Worm (Caenorhabditis elegans) whole organism, L4 larva: ENCODE results near the gene mltn-6.

Experiments
- D1046.2 ChIP-seq: fragments of 200-800 bp; sonication (Bioruptor generic); IDR thresholded peaks from 2 replicates; pipeline ENCODE4 v1.3.6; 2022; ENCODE audit warnings: missing genetic modification characterization, missing compliant biosample characterization
- F10B5.3 ChIP-seq: sonication (generic microtip); optimal IDR thresholded peaks from 2 replicates; lab custom pipeline; 2016; ENCODE audit warnings: mild to moderate bottlenecking, missing genetic modification characterization, missing compliant biosample characterization
- F44E2.7 ChIP-seq: fragments of 200-800 bp; sonication (Bioruptor generic); IDR thresholded peaks from 2 replicates; pipeline ENCODE4 v2.1.2; 2022; ENCODE audit warnings: missing genetic modification characterization, missing compliant biosample characterization
- T26A8.4 ChIP-seq: fragments of 200-800 bp; sonication (Bioruptor generic); IDR thresholded peaks from 2 replicates; pipeline ENCODE4 v1.3.6; 2022; ENCODE audit warnings: missing genetic modification characterization, missing compliant biosample characterization
- Y105C5A.15 ChIP-seq: fragments of 200-800 bp; sonication (Bioruptor generic); IDR thresholded peaks from 2 replicates; pipeline ENCODE4 v1.3.6; 2022; ENCODE audit warnings: missing genetic modification characterization, missing compliant biosample characterization
- Y48G9A.11 ChIP-seq: fragments of 200-800 bp; sonication (Bioruptor generic); IDR thresholded peaks from 2 replicates; pipeline ENCODE4 v1.3.6; 2022; ENCODE audit warnings: missing genetic modification reagents, missing genetic modification characterization, missing compliant biosample characterization
- Y75B8A.6 ChIP-seq: fragments of 200-800 bp; sonication (Bioruptor generic); IDR thresholded peaks from 2 replicates; pipeline ENCODE4 v1.3.6; 2022; ENCODE audit warnings: missing genetic modification reagents, missing genetic modification characterization, missing compliant biosample characterization
- ZK546.5 ChIP-seq, 2 experiments: sonication (generic microtip); optimal IDR thresholded peaks; 2 replicates each; lab custom pipeline; 2017; ENCODE audit warnings: missing biosample characterization in 2 of 2, missing genetic modification characterization in 2 of 2
- attf-4 ChIP-seq: sonication (generic microtip); optimal IDR thresholded peaks from 3 replicates; lab custom pipeline; 2017; ENCODE audit warnings: missing biosample characterization, missing genetic modification characterization
- ceh-28 ChIP-seq: fragments of 150-350 bp; optimal IDR thresholded peaks from 2 replicates; lab custom pipeline; 2014; ENCODE audit warnings: missing biosample characterization, missing genetic modification reagents, missing genetic modification characterization
- ceh-32 ChIP-seq: sonication (generic microtip); optimal IDR thresholded peaks from 2 replicates; lab custom pipeline; 2016; ENCODE audit warnings: mild to moderate bottlenecking, missing genetic modification characterization, missing compliant biosample characterization; ENCODE audit not compliant: poor library complexity
- ceh-62 ChIP-seq: sonication (generic microtip); optimal IDR thresholded peaks from 2 replicates; lab custom pipeline; 2017; ENCODE audit warnings: missing biosample characterization, missing genetic modification characterization
- daf-16 ChIP-seq, 3 experiments: sonication (generic microtip); optimal IDR thresholded peaks; 2 replicates each; lab custom pipeline; 2016 to 2017; ENCODE audit warnings: missing genetic modification characterization in 3 of 3, missing genetic modification reagents in 3 of 3, mild to moderate bottlenecking in 2 of 3, missing compliant biosample characterization in 2 of 3, missing biosample characterization in 1 of 3, moderate library complexity in 1 of 3
- daf-19 ChIP-seq: fragments of 200-800 bp; sonication (Bioruptor generic); conservative IDR thresholded peaks from 2 replicates; pipeline ENCODE4 v1.3.6; 2022; ENCODE audit warnings: missing genetic modification characterization, missing compliant biosample characterization
- dmd-6 ChIP-seq: fragments of 200-800 bp; sonication (Bioruptor generic); IDR thresholded peaks from 2 replicates; pipeline ENCODE4 v1.3.6; 2022; ENCODE audit warnings: missing genetic modification reagents, missing genetic modification characterization, missing compliant biosample characterization
- dmd-8 ChIP-seq: fragments of 200-800 bp; sonication (Bioruptor generic); IDR thresholded peaks from 2 replicates; pipeline ENCODE4 v1.3.6; 2022; ENCODE audit warnings: missing genetic modification characterization, missing compliant biosample characterization
- egl-43 ChIP-seq: fragments of 200-800 bp; sonication (Bioruptor generic); IDR thresholded peaks from 2 replicates; pipeline ENCODE4 v1.3.6; 2022; ENCODE audit warnings: missing genetic modification reagents, missing genetic modification characterization, missing compliant biosample characterization
- hlh-11 ChIP-seq: fragments of 200-800 bp; sonication (Bioruptor generic); optimal IDR thresholded peaks from 2 replicates; lab custom pipeline; 2018; ENCODE audit warnings: mild to moderate bottlenecking, missing genetic modification characterization, missing compliant biosample characterization
- hlh-30 ChIP-seq: sonication (generic microtip); optimal IDR thresholded peaks from 2 replicates; lab custom pipeline; 2017; ENCODE audit warnings: antibody characterized with exemption, mild to moderate bottlenecking, missing genetic modification characterization, missing compliant biosample characterization; ENCODE audit not compliant: insufficient read depth
- jun-1 ChIP-seq: fragments of 150-350 bp; optimal IDR thresholded peaks from 2 replicates; lab custom pipeline; 2014; ENCODE audit warnings: missing biosample characterization, missing genetic modification reagents, missing genetic modification characterization
- lim-7 ChIP-seq: fragments of 200-800 bp; sonication (Bioruptor generic); IDR thresholded peaks from 2 replicates; pipeline ENCODE4 v1.3.6; 2022; ENCODE audit warnings: missing genetic modification characterization, missing compliant biosample characterization
- lin-1 ChIP-seq: fragments of 200-800 bp; sonication (Bioruptor generic); IDR thresholded peaks from 2 replicates; pipeline ENCODE4 v1.3.6; 2022; ENCODE audit warnings: missing genetic modification reagents, missing genetic modification characterization, missing compliant biosample characterization
- lir-3 ChIP-seq: sonication (generic microtip); optimal IDR thresholded peaks from 2 replicates; lab custom pipeline; 2016; ENCODE audit warnings: mild to moderate bottlenecking, missing genetic modification characterization, missing compliant biosample characterization
- mes-2 ChIP-seq: sonication (generic microtip); optimal IDR thresholded peaks from 2 replicates; lab custom pipeline; 2016; ENCODE audit warnings: missing genotype, mild to moderate bottlenecking, missing genetic modification characterization, missing compliant biosample characterization; ENCODE audit not compliant: poor library complexity, severe bottlenecking
- mxl-2 ChIP-seq: fragments of 200-800 bp; sonication (Bioruptor generic); conservative IDR thresholded peaks from 2 replicates; pipeline ENCODE4 v1.3.6; 2022; ENCODE audit warnings: missing genetic modification reagents, missing genetic modification characterization, missing compliant biosample characterization
- mxl-3 ChIP-seq: fragments of 200-800 bp; sonication (Bioruptor generic); optimal IDR thresholded peaks from 2 replicates; lab custom pipeline; 2018; ENCODE audit warnings: mild to moderate bottlenecking, missing genetic modification characterization, missing compliant biosample characterization
- nhr-102 ChIP-seq: sonication (generic microtip); optimal IDR thresholded peaks from 2 replicates; lab custom pipeline; 2016; ENCODE audit warnings: mild to moderate bottlenecking, missing genetic modification characterization, moderate library complexity, missing compliant biosample characterization
- nhr-25 ChIP-seq: sonication (generic microtip); optimal IDR thresholded peaks from 2 replicates; lab custom pipeline; 2017; ENCODE audit warnings: missing genetic modification characterization, mild to moderate bottlenecking, missing compliant biosample characterization, antibody characterized with exemption, moderate library complexity, borderline replicate concordance; ENCODE audit not compliant: insufficient read depth
- nhr-28 ChIP-seq: fragments of 150-350 bp; optimal IDR thresholded peaks from 2 replicates; lab custom pipeline; 2014; ENCODE audit warnings: missing biosample characterization, missing genetic modification characterization
- nhr-41 ChIP-seq: fragments of 200-800 bp; sonication (Bioruptor generic); IDR thresholded peaks from 2 replicates; pipeline ENCODE4 v1.3.6; 2022; ENCODE audit warnings: missing genetic modification reagents, missing genetic modification characterization, missing compliant biosample characterization
- nhr-48 ChIP-seq: sonication (generic microtip); optimal IDR thresholded peaks from 2 replicates; lab custom pipeline; 2016; ENCODE audit warnings: mild to moderate bottlenecking, missing genetic modification characterization, missing compliant biosample characterization
- nhr-6 ChIP-seq: fragments of 150-350 bp; optimal IDR thresholded peaks from 2 replicates; lab custom pipeline; 2014; ENCODE audit warnings: missing biosample characterization, missing genetic modification characterization
- nhr-76 ChIP-seq: fragments of 150-350 bp; optimal IDR thresholded peaks from 2 replicates; lab custom pipeline; 2014; ENCODE audit warnings: missing biosample characterization, missing genetic modification characterization
- nhr-77 ChIP-seq: fragments of 150-350 bp; optimal IDR thresholded peaks from 2 replicates; lab custom pipeline; 2014; ENCODE audit warnings: missing biosample characterization, missing genetic modification characterization
- pha-4 ChIP-seq, 2 experiments: fragments of 150-350 bp in 1 of 2; fragments of 200-800 bp in 1 of 2; sonication (Bioruptor generic) in 1 of 2; IDR thresholded peaks in 1 of 2; optimal IDR thresholded peaks in 1 of 2; 2 replicates each; pipeline versions ENCODE4 v1.3.6 to Lab custom; 2014 to 2022; ENCODE audit warnings: missing genetic modification characterization in 2 of 2, missing genetic modification reagents in 2 of 2, missing biosample characterization in 1 of 2, missing compliant biosample characterization in 1 of 2
- php-3 ChIP-seq: fragments of 200-800 bp; sonication (Bioruptor generic); IDR thresholded peaks from 2 replicates; pipeline ENCODE4 v1.3.6; 2022; ENCODE audit warnings: missing genetic modification reagents, missing genetic modification characterization, missing compliant biosample characterization
- pqm-1 ChIP-seq: sonication (generic microtip); optimal IDR thresholded peaks from 2 replicates; lab custom pipeline; 2017; ENCODE audit warnings: missing biosample characterization, missing genetic modification characterization
- saeg-2 ChIP-seq: fragments of 200-800 bp; sonication (Bioruptor generic); IDR thresholded peaks from 2 replicates; pipeline ENCODE4 v1.3.6; 2022; ENCODE audit warnings: missing genetic modification reagents, missing genetic modification characterization, missing compliant biosample characterization
- skn-1 ChIP-seq: fragments of 150-350 bp; optimal IDR thresholded peaks from 2 replicates; lab custom pipeline; 2014; ENCODE audit warnings: missing biosample characterization, missing genetic modification characterization
- spr-1 ChIP-seq: sonication (generic microtip); optimal IDR thresholded peaks from 2 replicates; lab custom pipeline; 2016; ENCODE audit warnings: mild to moderate bottlenecking, missing genetic modification characterization, missing compliant biosample characterization
- spr-3 ChIP-seq: fragments of 200-800 bp; sonication (Bioruptor generic); optimal IDR thresholded peaks from 2 replicates; lab custom pipeline; 2018; ENCODE audit warnings: mild to moderate bottlenecking, missing genetic modification characterization, missing compliant biosample characterization
- tra-1 ChIP-seq: fragments of 200-800 bp; sonication (Bioruptor generic); IDR thresholded peaks from 2 replicates; pipeline ENCODE4 v1.3.6; 2022; ENCODE audit warnings: missing genetic modification reagents, missing genetic modification characterization, missing compliant biosample characterization
- unc-130 ChIP-seq: sonication (generic microtip); optimal IDR thresholded peaks from 2 replicates; lab custom pipeline; 2016; ENCODE audit warnings: missing genetic modification reagents, missing genetic modification characterization, missing compliant biosample characterization
- unc-62 ChIP-seq, 3 experiments: fragments of 150-350 bp in 1 of 3; sonication (generic microtip); optimal IDR thresholded peaks in 2 of 3; peaks in 1 of 3; 1 replicate in 1 of 3; 2 replicates in 2 of 3; lab custom pipeline; 2014 to 2017; ENCODE audit warnings: missing biosample characterization in 3 of 3, missing genetic modification characterization in 3 of 3, missing genetic modification reagents in 3 of 3, missing genotype in 1 of 3
- zag-1 ChIP-seq: fragments of 150-350 bp; optimal IDR thresholded peaks from 2 replicates; lab custom pipeline; 2014; ENCODE audit warnings: missing biosample characterization, missing genetic modification characterization
- zfp-2 ChIP-seq: sonication (generic microtip); optimal IDR thresholded peaks from 2 replicates; lab custom pipeline; 2016; ENCODE audit warnings: mild to moderate bottlenecking, missing genetic modification characterization, missing compliant biosample characterization
- zfp-3 ChIP-seq: fragments of 200-800 bp; sonication (Bioruptor generic); conservative IDR thresholded peaks from 2 replicates; pipeline ENCODE4 v1.3.6; 2022; ENCODE audit warnings: missing genetic modification reagents, missing genetic modification characterization, missing compliant biosample characterization
- zip-11 ChIP-seq: fragments of 200-800 bp; sonication (Bioruptor generic); IDR thresholded peaks from 2 replicates; pipeline ENCODE4 v1.3.6; 2022; ENCODE audit warnings: missing genetic modification characterization, missing compliant biosample characterization
- ztf-7 ChIP-seq: fragments of 150-350 bp; optimal IDR thresholded peaks from 2 replicates; lab custom pipeline; 2014; ENCODE audit warnings: missing biosample characterization, missing genetic modification characterization

The mltn-6 gene

ce11 chrV:332585-332984, 32.2 kb upstream of the mltn-6 start (continued):
- TF ChIP-seq ZK546.5 (tag; optimal IDR thresholded peaks at IDR 0.05; lab: Kevin White, UChicago), result no peak
- no peak for TF ChIP-seq zag-1
- TF ChIP-seq daf-16 (GFP tag; optimal IDR thresholded peaks at IDR 0.05; lab: Kevin White, UChicago), result no peak
- TF ChIP-seq daf-16 (tag; optimal IDR thresholded peaks at IDR 0.05; lab: Kevin White, UChicago), result peak; percentile 94
- no peak for TF ChIP-seq zip-11 (GFP tag; lab: Robert Waterston, UW)
- no peak for TF ChIP-seq nhr-76 (tag; lab: Kevin White, UChicago)
- peak; percentile 29 for TF ChIP-seq nhr-77
- no peak for TF ChIP-seq skn-1 (tag; lab: Kevin White, UChicago)
- TF ChIP-seq jun-1 (tag; lab: Kevin White, UChicago), result no peak
- TF ChIP-seq unc-130, result no peak
- no peak for TF ChIP-seq mxl-2
- TF ChIP-seq Y105C5A.15, result no peak
- no peak for TF ChIP-seq ceh-32 (tag; lab: Kevin White, UChicago)
- TF ChIP-seq Y48G9A.11 (GFP tag; lab: Robert Waterston, UW), result no peak
- no peak for TF ChIP-seq dmd-8 (GFP tag; lab: Robert Waterston, UW)
- TF ChIP-seq ceh-28 (tag; lab: Kevin White, UChicago), result no peak
- TF ChIP-seq lir-3, result no peak
- TF ChIP-seq daf-19 (GFP tag; lab: Robert Waterston, UW), result no peak
- no peak for TF ChIP-seq ztf-7 (tag; lab: Kevin White, UChicago)
- TF ChIP-seq zfp-3 (GFP tag; lab: Robert Waterston, UW), result no peak
- no peak for TF ChIP-seq nhr-48
- peak; percentile 27 for TF ChIP-seq mxl-3 (GFP tag; lab: Kevin White, UChicago)
- no peak for TF ChIP-seq T26A8.4 (GFP tag; lab: Robert Waterston, UW)
- no peak for TF ChIP-seq pha-4 (GFP tag; IDR thresholded peaks at IDR 0.05; lab: Robert Waterston, UW)
- TF ChIP-seq pha-4 (tag; optimal IDR thresholded peaks at IDR 0.05; lab: Kevin White, UChicago), result no peak
- TF ChIP-seq attf-4 (tag; lab: Kevin White, UChicago), result no peak
- TF ChIP-seq nhr-41 (GFP tag; lab: Robert Waterston, UW), result no peak
- TF ChIP-seq ceh-62 (tag; lab: Kevin White, UChicago), result no peak
- TF ChIP-seq F10B5.3, result no peak
- TF ChIP-seq F44E2.7 (GFP tag; lab: Robert Waterston, UW), result no peak
- TF ChIP-seq hlh-11 (tag; lab: Kevin White, UChicago), result peak; percentile 77
- no peak for TF ChIP-seq saeg-2
- TF ChIP-seq lin-1 (GFP tag; lab: Robert Waterston, UW), result no peak; the same call in 1 of the 2 replicates
- TF ChIP-seq D1046.2, result no peak
- peak; percentile 48 for TF ChIP-seq nhr-6 (tag; lab: Kevin White, UChicago)
- peak; percentile 62 for TF ChIP-seq php-3 (GFP tag; lab: Robert Waterston, UW)
- TF ChIP-seq nhr-25, result no peak
- TF ChIP-seq, all 104 proteins: peak for 13

- TF ChIP-seq egl-43 (no peak), ceh-32 (tag; lab: Kevin White, UChicago) (no peak), hlh-30 (tag; lab: Kevin White, UChicago) (peak; percentile 67), Y75B8A.6 (GFP tag; lab: Robert Waterston, UW) (no peak), Y105C5A.15 (no peak), dmd-6 (GFP tag; lab: Robert Waterston, UW) (peak; percentile 96), nhr-77 (peak; percentile 90), spr-3 (GFP tag; lab: Kevin White, UChicago) (no peak), mes-2 (peak; percentile 30), pqm-1 (tag; lab: Kevin White, UChicago) (peak; percentile 99), hlh-11 (tag; lab: Kevin White, UChicago) (peak; percentile 85), lim-7 (no peak), zfp-2 (tag; lab: Kevin White, UChicago) (no peak), mxl-3 (GFP tag; lab: Kevin White, UChicago) (peak; percentile 5), tra-1 (GFP tag; lab: Robert Waterston, UW) (peak; percentile 74; the same call in 1 of the 2 replicates), unc-62 (GFP tag; optimal IDR thresholded peaks at IDR 0.05 in 1 of 2; lab: Kevin White, UChicago) (peak in 1 of 2 experiments; percentile 82), unc-62 (tag; optimal IDR thresholded peaks at IDR 0.05; lab: Kevin White, UChicago) (no peak), spr-1 (tag; lab: Kevin White, UChicago) (no peak), zag-1 (no peak), nhr-28 (peak; percentile 94), nhr-102 (tag; lab: Kevin White, UChicago) (peak; percentile 96), daf-16 (GFP tag; optimal IDR thresholded peaks at IDR 0.05; lab: Kevin White, UChicago) (peak in 1 of 2 experiments; percentile 45), daf-16 (tag; optimal IDR thresholded peaks at IDR 0.05; lab: Kevin White, UChicago) (peak; percentile 88)
Observed at ce11 chrV:333713-334112, 31.0 kb upstream of the mltn-6 start.
